Fruit fly (Drosophila melanogaster) whole organism, embryonic: ENCODE results near the gene Mitf.

Experiments
- BEAF-32 ChIP-seq: fragments of 200-800 bp; sonication (Bioruptor generic); optimal IDR thresholded peaks from 3 replicates; lab custom pipeline; 2017; ENCODE audit warnings: missing biosample characterization, missing genetic modification characterization, mild to moderate bottlenecking, moderate library complexity, missing genetic modification reagents
- CG1024 ChIP-seq: fragments of 200-800 bp; sonication (Bioruptor generic); IDR thresholded peaks from 2 replicates; pipeline ENCODE4 v1.3.6; 2022; ENCODE audit warnings: missing biosample characterization, missing genetic modification characterization
- CG10543 ChIP-seq: fragments of 200-800 bp; sonication (Bioruptor generic); optimal IDR thresholded peaks from 3 replicates; lab custom pipeline; 2017; ENCODE audit warnings: missing biosample characterization, mild to moderate bottlenecking, missing genetic modification characterization, moderate library complexity
- CG11085 ChIP-seq: fragments of 200-800 bp; sonication (Bioruptor generic); IDR thresholded peaks from 2 replicates; pipeline ENCODE4 v1.3.6; 2022; ENCODE audit warnings: missing biosample characterization, missing genetic modification characterization
- CG11093 ChIP-seq: fragments of 200-800 bp; sonication (Bioruptor generic); IDR thresholded peaks from 3 replicates; pipeline ENCODE4 v1.3.6; 2022; ENCODE audit warnings: missing biosample characterization, missing genetic modification characterization
- CG11723 ChIP-seq: fragments of 200-800 bp; sonication (Bioruptor generic); optimal IDR thresholded peaks from 2 replicates; lab custom pipeline; 2017; ENCODE audit warnings: missing biosample characterization, mild to moderate bottlenecking, missing genetic modification characterization
- CG12659 ChIP-seq: fragments of 200-800 bp; sonication (Bioruptor generic); optimal IDR thresholded peaks from 3 replicates; lab custom pipeline; 2017; ENCODE audit warnings: mild to moderate bottlenecking, missing biosample characterization, missing genetic modification reagents, missing genetic modification characterization
- CG13296 ChIP-seq: fragments of 200-800 bp; sonication (Bioruptor generic); optimal IDR thresholded peaks from 3 replicates; lab custom pipeline; 2018; ENCODE audit warnings: missing biosample characterization, mild to moderate bottlenecking, missing genetic modification characterization
- CG15269 ChIP-seq: fragments of 200-800 bp; sonication (Bioruptor generic); optimal IDR thresholded peaks from 2 replicates; lab custom pipeline; 2018; ENCODE audit warnings: missing biosample characterization, mild to moderate bottlenecking, missing genetic modification characterization, moderate library complexity
- CG15601 ChIP-seq: fragments of 200-800 bp; sonication (Bioruptor generic); optimal IDR thresholded peaks from 3 replicates; lab custom pipeline; 2019; ENCODE audit warnings: missing biosample characterization, mild to moderate bottlenecking, missing genetic modification characterization, moderate library complexity
- CG1603 ChIP-seq: fragments of 200-800 bp; sonication (Bioruptor generic); optimal IDR thresholded peaks from 2 replicates; lab custom pipeline; 2019; ENCODE audit warnings: missing biosample characterization, mild to moderate bottlenecking, missing genetic modification characterization, moderate library complexity
- CG17361 ChIP-seq: fragments of 200-800 bp; sonication (Bioruptor generic); IDR thresholded peaks from 3 replicates; pipeline ENCODE4 v1.3.6; 2022; ENCODE audit warnings: missing biosample characterization, missing genetic modification characterization
- CG17802 ChIP-seq: fragments of 200-800 bp; sonication (Bioruptor generic); optimal IDR thresholded peaks from 2 replicates; lab custom pipeline; 2018; ENCODE audit warnings: missing biosample characterization, mild to moderate bottlenecking, missing genetic modification characterization, moderate library complexity
- CG18262 ChIP-seq: fragments of 200-800 bp; optimal IDR thresholded peaks from 3 replicates; lab custom pipeline; 2019; ENCODE audit warnings: missing biosample characterization, mild to moderate bottlenecking, missing genetic modification characterization, moderate library complexity
- CG30020 ChIP-seq: fragments of 200-800 bp; optimal IDR thresholded peaks from 2 replicates; lab custom pipeline; 2019; ENCODE audit warnings: missing biosample characterization, mild to moderate bottlenecking, missing genetic modification characterization, moderate library complexity
- CG3163 ChIP-seq: fragments of 200-800 bp; sonication (Bioruptor generic); optimal IDR thresholded peaks from 3 replicates; lab custom pipeline; 2016; ENCODE audit warnings: missing biosample characterization, missing genetic modification characterization
- CG33557 ChIP-seq: fragments of 200-800 bp; sonication (Bioruptor generic); optimal IDR thresholded peaks from 2 replicates; lab custom pipeline; 2019; ENCODE audit warnings: missing biosample characterization, mild to moderate bottlenecking, missing genetic modification characterization, moderate library complexity
- CG3995 ChIP-seq: fragments of 200-800 bp; sonication (Bioruptor generic); optimal IDR thresholded peaks from 3 replicates; lab custom pipeline; 2016; ENCODE audit warnings: missing biosample characterization, missing genetic modification characterization
- CG4617 ChIP-seq: fragments of 200-800 bp; sonication (Bioruptor generic); optimal IDR thresholded peaks from 3 replicates; lab custom pipeline; 2016; ENCODE audit warnings: missing biosample characterization, missing genetic modification characterization, borderline replicate concordance
- CG6254 ChIP-seq: fragments of 200-800 bp; sonication (Bioruptor generic); optimal IDR thresholded peaks from 3 replicates; lab custom pipeline; 2017; ENCODE audit warnings: mild to moderate bottlenecking, missing biosample characterization, missing genetic modification reagents, missing genetic modification characterization
- CG8281 ChIP-seq: fragments of 200-800 bp; sonication (Bioruptor generic); optimal IDR thresholded peaks from 2 replicates; lab custom pipeline; 2018; ENCODE audit warnings: missing biosample characterization, mild to moderate bottlenecking, missing genetic modification characterization, moderate library complexity
- CG8290 ChIP-seq, 3 experiments: fragments of 200-800 bp; sonication (Bioruptor generic); optimal IDR thresholded peaks; 2 replicates each; lab custom pipeline; 2016 to 2019; ENCODE audit warnings: missing biosample characterization in 3 of 3, missing genetic modification characterization in 3 of 3, mild to moderate bottlenecking in 2 of 3, moderate library complexity in 1 of 3
- CoRest ChIP-seq: fragments of 200-800 bp; sonication (Bioruptor generic); optimal IDR thresholded peaks from 3 replicates; lab custom pipeline; 2018; ENCODE audit warnings: missing biosample characterization, mild to moderate bottlenecking, missing genetic modification characterization, moderate library complexity
- Dp ChIP-seq: fragments of 200-800 bp; sonication (Bioruptor generic); optimal IDR thresholded peaks from 2 replicates; lab custom pipeline; 2018; ENCODE audit warnings: missing biosample characterization, mild to moderate bottlenecking, missing genetic modification characterization, moderate library complexity
- Drgx ChIP-seq: fragments of 200-800 bp; sonication (Bioruptor generic); IDR thresholded peaks from 2 replicates; pipeline ENCODE4 v1.3.6; 2022; ENCODE audit warnings: missing biosample characterization, missing genetic modification characterization
- HLH3B ChIP-seq: fragments of 200-800 bp; sonication (Bioruptor generic); IDR thresholded peaks from 2 replicates; pipeline ENCODE4 v1.3.6; 2022; ENCODE audit warnings: missing biosample characterization, missing genetic modification characterization
- HmgZ ChIP-seq: fragments of 200-800 bp; sonication (Bioruptor generic); optimal IDR thresholded peaks from 2 replicates; lab custom pipeline; 2018; ENCODE audit warnings: missing biosample characterization, mild to moderate bottlenecking, missing genetic modification characterization
- MTF-1 ChIP-seq: fragments of 200-800 bp; sonication (Bioruptor generic); optimal IDR thresholded peaks from 2 replicates; lab custom pipeline; 2018; ENCODE audit warnings: missing biosample characterization, mild to moderate bottlenecking, missing genetic modification characterization, borderline replicate concordance
- Mad ChIP-seq: fragments of 200-800 bp; sonication (Bioruptor generic); optimal IDR thresholded peaks from 2 replicates; lab custom pipeline; 2016; ENCODE audit warnings: missing biosample characterization, missing genetic modification characterization
- Max ChIP-seq: fragments of 200-800 bp; sonication (Bioruptor generic); optimal IDR thresholded peaks from 2 replicates; lab custom pipeline; 2016; ENCODE audit warnings: missing biosample characterization, mild to moderate bottlenecking, missing genetic modification characterization
- Pdp1 ChIP-seq, 2 experiments: fragments of 200-800 bp; sonication (Bioruptor generic); optimal IDR thresholded peaks; 3 replicates each; lab custom pipeline; 2016; ENCODE audit warnings: missing biosample characterization in 2 of 2, missing genetic modification characterization in 2 of 2, mild to moderate bottlenecking in 1 of 2, moderate library complexity in 1 of 2
- dmrt11E ChIP-seq: fragments of 200-800 bp; sonication (Bioruptor generic); optimal IDR thresholded peaks from 3 replicates; lab custom pipeline; 2018; ENCODE audit warnings: missing biosample characterization, mild to moderate bottlenecking, missing genetic modification characterization, moderate library complexity
- gem ChIP-seq: fragments of 200-800 bp; sonication (Bioruptor generic); optimal IDR thresholded peaks from 2 replicates; lab custom pipeline; 2019; ENCODE audit warnings: missing biosample characterization, mild to moderate bottlenecking, missing genetic modification characterization, moderate library complexity
- gsb-n ChIP-seq: fragments of 200-800 bp; sonication (Bioruptor generic); optimal IDR thresholded peaks from 3 replicates; lab custom pipeline; 2018; ENCODE audit warnings: missing biosample characterization, mild to moderate bottlenecking, missing genetic modification characterization
- jumu ChIP-seq: fragments of 200-800 bp; sonication (Bioruptor generic); optimal IDR thresholded peaks from 3 replicates; lab custom pipeline; 2016; ENCODE audit warnings: missing biosample characterization, missing genetic modification characterization
- nerfin-1 ChIP-seq: fragments of 200-800 bp; sonication (Bioruptor generic); optimal IDR thresholded peaks from 3 replicates; lab custom pipeline; 2019; ENCODE audit warnings: missing biosample characterization, mild to moderate bottlenecking, missing genetic modification characterization, moderate library complexity
- nom ChIP-seq: fragments of 200-800 bp; sonication (Bioruptor generic); optimal IDR thresholded peaks from 2 replicates; lab custom pipeline; 2017; ENCODE audit warnings: missing biosample characterization, missing genetic modification characterization, mild to moderate bottlenecking, moderate library complexity, missing genetic modification reagents
- pb ChIP-seq: fragments of 200-800 bp; sonication (Bioruptor generic); optimal IDR thresholded peaks from 3 replicates; lab custom pipeline; 2016; ENCODE audit warnings: missing biosample characterization, missing genetic modification characterization
- pfk ChIP-seq: fragments of 200-800 bp; sonication (Bioruptor generic); optimal IDR thresholded peaks from 2 replicates; lab custom pipeline; 2018; ENCODE audit warnings: missing biosample characterization, mild to moderate bottlenecking, missing genetic modification characterization, moderate library complexity
- pzg ChIP-seq: fragments of 200-800 bp; sonication (Bioruptor generic); optimal IDR thresholded peaks from 3 replicates; lab custom pipeline; 2018; ENCODE audit warnings: missing biosample characterization, mild to moderate bottlenecking, missing genetic modification characterization, moderate library complexity
- row ChIP-seq: fragments of 200-800 bp; sonication (Bioruptor generic); IDR thresholded peaks from 3 replicates; pipeline ENCODE4 v1.3.6; 2022; ENCODE audit warnings: missing biosample characterization, missing genetic modification characterization
- schlank ChIP-seq: fragments of 200-800 bp; sonication (Bioruptor generic); optimal IDR thresholded peaks from 2 replicates; lab custom pipeline; 2018; ENCODE audit warnings: missing biosample characterization, mild to moderate bottlenecking, missing genetic modification characterization
- scrt ChIP-seq: fragments of 200-800 bp; sonication (Bioruptor generic); optimal IDR thresholded peaks from 2 replicates; lab custom pipeline; 2018; ENCODE audit warnings: missing biosample characterization, mild to moderate bottlenecking, missing genetic modification characterization, moderate library complexity
- sens ChIP-seq: fragments of 200-800 bp; sonication (Bioruptor generic); peaks from one replicate; lab custom pipeline; 2016; ENCODE audit warnings: missing biosample characterization, missing genetic modification characterization
- slou ChIP-seq: fragments of 200-800 bp; sonication (Bioruptor generic); optimal IDR thresholded peaks from 3 replicates; lab custom pipeline; 2016; ENCODE audit warnings: missing biosample characterization, missing genetic modification characterization
- ssp ChIP-seq: fragments of 200-800 bp; sonication (Bioruptor generic); IDR thresholded peaks from 2 replicates; pipeline ENCODE4 v1.3.6; 2022; ENCODE audit warnings: missing biosample characterization, missing genetic modification characterization
- trem ChIP-seq: fragments of 200-800 bp; optimal IDR thresholded peaks from 3 replicates; lab custom pipeline; 2019; ENCODE audit warnings: missing biosample characterization, mild to moderate bottlenecking, missing genetic modification characterization, moderate library complexity
- unpg ChIP-seq: fragments of 200-800 bp; sonication (Bioruptor generic); optimal IDR thresholded peaks from 3 replicates; lab custom pipeline; 2018; ENCODE audit warnings: missing biosample characterization, mild to moderate bottlenecking, missing genetic modification characterization, moderate library complexity
- vfl ChIP-seq: fragments of 200-800 bp; sonication (Bioruptor generic); optimal IDR thresholded peaks from 2 replicates; lab custom pipeline; 2016; ENCODE audit warnings: missing biosample characterization, missing genetic modification characterization
- zfh2 ChIP-seq: fragments of 200-800 bp; sonication (Bioruptor generic); optimal IDR thresholded peaks from 2 replicates; lab custom pipeline; 2016; ENCODE audit warnings: missing biosample characterization, missing genetic modification characterization

Gene Mitf

DNA sequence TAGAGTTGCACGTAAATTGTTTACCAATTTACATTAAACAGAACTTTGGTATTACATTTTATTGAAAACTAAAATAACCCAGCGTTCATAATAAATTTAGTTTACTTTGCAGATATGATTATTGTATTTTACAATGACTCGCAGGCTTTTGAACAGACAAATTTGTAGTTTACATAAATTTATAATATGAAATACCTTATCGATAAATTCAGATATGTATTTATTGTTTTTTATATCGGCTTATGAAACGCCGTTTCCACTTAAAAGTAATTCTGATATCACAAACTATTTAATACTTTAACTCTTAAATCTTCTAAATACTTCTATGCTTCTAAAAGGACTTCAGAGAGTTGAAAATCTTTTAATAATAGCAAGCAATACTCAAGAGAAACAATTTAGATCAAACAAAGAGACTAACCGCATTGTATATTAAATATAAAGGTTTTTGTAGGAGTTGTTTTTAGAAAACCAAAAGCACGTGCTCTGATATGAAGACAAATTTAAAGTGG, 1.9 kb upstream of the Mitf start, which contains the start of gene PIP4K (continued):
- peak; percentile 45 for TF ChIP-seq gem (tag; lab: Kevin White, UChicago)
- peak; percentile 42 for TF ChIP-seq BEAF-32 (GFP tag; lab: Kevin White, UChicago)
- TF ChIP-seq CG11723 (GFP tag; lab: Kevin White, UChicago) = peak; percentile 63
- TF ChIP-seq CG12659 (GFP tag; lab: Kevin White, UChicago) = peak; percentile 59
- no peak for TF ChIP-seq Drgx (GFP tag; lab: Robert Waterston, UW)
- peak; percentile 71; the same call in 2 of the 3 replicates for TF ChIP-seq row (GFP tag; lab: Robert Waterston, UW)
- no peak for TF ChIP-seq slou (GFP tag; lab: Kevin White, UChicago)
- no peak for TF ChIP-seq CG11085 (GFP tag; lab: Robert Waterston, UW)
- TF ChIP-seq pfk (GFP tag; lab: Kevin White, UChicago) = peak; percentile 53
- TF ChIP-seq CG17361 (GFP tag; lab: Robert Waterston, UW) = peak; percentile 58; the same call in 2 of the 3 replicates
- no peak for TF ChIP-seq gsb-n (tag; lab: Kevin White, UChicago)
- TF ChIP-seq pzg (GFP tag; lab: Kevin White, UChicago) = no peak
- TF ChIP-seq trem (tag; lab: Kevin White, UChicago) = peak; percentile 36
- TF ChIP-seq CG6254 (GFP tag; lab: Kevin White, UChicago) = no peak
- TF ChIP-seq CG4617 (GFP tag; lab: Kevin White, UChicago) = peak; percentile 20
- TF ChIP-seq sens (GFP tag; lab: Kevin White, UChicago) = peak; percentile 17
- TF ChIP-seq HmgZ (tag; lab: Kevin White, UChicago) = no peak
- TF ChIP-seq CG15269 = no peak
- TF ChIP-seq CG30020 = peak; percentile 99
- no peak for TF ChIP-seq CG8281 (tag; lab: Kevin White, UChicago)
- TF ChIP-seq ssp (GFP tag; lab: Robert Waterston, UW) = peak; percentile 97
- peak; percentile 9 for TF ChIP-seq CG18262
- TF ChIP-seq CG3995 (GFP tag; lab: Kevin White, UChicago) = peak; percentile 12
- TF ChIP-seq CG17802 (tag; lab: Kevin White, UChicago) = peak; percentile 94
- TF ChIP-seq Mad = no peak
- TF ChIP-seq CG1024 = peak; percentile 97
- TF ChIP-seq CG33557 = peak; percentile 37
- no peak for TF ChIP-seq nerfin-1 (tag; lab: Kevin White, UChicago)
- peak; percentile 31 for TF ChIP-seq dmrt11E (tag; lab: Kevin White, UChicago)
- TF ChIP-seq MTF-1 (GFP tag; lab: Kevin White, UChicago) = no peak
- TF ChIP-seq nom (GFP tag; lab: Kevin White, UChicago) = peak; percentile 2
- TF ChIP-seq Pdp1 (GFP tag; optimal IDR thresholded peaks at IDR 0.05; lab: Kevin White, UChicago) = peak in 1 of 2 experiments; percentile 7
- TF ChIP-seq HLH3B (GFP tag; lab: Robert Waterston, UW) = no peak
- TF ChIP-seq jumu (GFP tag; lab: Kevin White, UChicago) = no peak
- no peak for TF ChIP-seq CG8290 (GFP tag; optimal IDR thresholded peaks at IDR 0.05; lab: Kevin White, UChicago)
- peak in 1 of 2 experiments; percentile 17 for TF ChIP-seq CG8290 (tag; optimal IDR thresholded peaks at IDR 0.05; lab: Kevin White, UChicago)
- TF ChIP-seq CG1603 (tag; lab: Kevin White, UChicago) = peak; percentile 85
- TF ChIP-seq pb (GFP tag; lab: Kevin White, UChicago) = no peak
- TF ChIP-seq CG15601 (tag; lab: Kevin White, UChicago) = no peak
- TF ChIP-seq, all 482 proteins: peak for 28

- TF ChIP-seq CoRest (tag; lab: Kevin White, UChicago) = no peak
- TF ChIP-seq CG11093 (GFP tag; lab: Robert Waterston, UW) = no peak
- TF ChIP-seq zfh2 (GFP tag; lab: Kevin White, UChicago) = no peak
- TF ChIP-seq CG13296 (GFP tag; lab: Kevin White, UChicago) = peak; percentile 76
- TF ChIP-seq Max (GFP tag; lab: Kevin White, UChicago) = no peak
- TF ChIP-seq unpg (GFP tag; lab: Kevin White, UChicago) = peak; percentile 26
- no peak for TF ChIP-seq scrt (GFP tag; lab: Kevin White, UChicago)
- TF ChIP-seq Dp (GFP tag; lab: Kevin White, UChicago) = no peak
- no peak for TF ChIP-seq CG10543 (GFP tag; lab: Kevin White, UChicago)
- no peak for TF ChIP-seq vfl (GFP tag; lab: Kevin White, UChicago)
- peak; percentile 78 for TF ChIP-seq CG15601 (tag; lab: Kevin White, UChicago)
- TF ChIP-seq schlank (tag; lab: Kevin White, UChicago) = no peak
- no peak for TF ChIP-seq CG3163 (GFP tag; lab: Kevin White, UChicago)
Measured at dm6 chr4:1199178-1199577, 526 bp downstream of the Mitf start.
